Worm (Caenorhabditis elegans) whole organism, L1 larva: ENCODE data around the gene F19C6.2.

Experiments
- C34B4.2 ChIP-seq: sonication (generic microtip); optimal IDR thresholded peaks from 2 replicates; lab custom pipeline; 2017; ENCODE audit warnings: mild to moderate bottlenecking, missing genetic modification characterization, missing compliant biosample characterization
- F16B12.6 ChIP-seq: fragments of 150-350 bp; optimal IDR thresholded peaks from 2 replicates; lab custom pipeline; 2014; ENCODE audit warnings: missing biosample characterization, missing genetic modification characterization
- Y116A8C.19 ChIP-seq: sonication (generic microtip); optimal IDR thresholded peaks from 2 replicates; lab custom pipeline; 2016; ENCODE audit warnings: missing compliant biosample characterization, missing genetic modification characterization, borderline replicate concordance
- aha-1 ChIP-seq: fragments of 150-350 bp; optimal IDR thresholded peaks from 2 replicates; lab custom pipeline; 2014; ENCODE audit warnings: missing biosample characterization, missing genetic modification characterization
- ceh-63 ChIP-seq: fragments of 200-800 bp; sonication (Bioruptor generic); optimal IDR thresholded peaks from 2 replicates; lab custom pipeline; 2018; ENCODE audit warnings: mild to moderate bottlenecking, missing genetic modification characterization, missing compliant biosample characterization
- ceh-8 ChIP-seq: fragments of 200-800 bp; sonication (Bioruptor generic); optimal IDR thresholded peaks from 2 replicates; lab custom pipeline; 2018; ENCODE audit warnings: mild to moderate bottlenecking, missing genetic modification characterization, moderate library complexity, missing compliant biosample characterization
- ceh-82 ChIP-seq, 3 experiments: fragments of 150-350 bp in 1 of 3; sonication (generic microtip) in 2 of 3; optimal IDR thresholded peaks; 2 replicates each; lab custom pipeline; 2014 to 2017; ENCODE audit warnings: missing biosample characterization in 3 of 3, missing genetic modification characterization in 3 of 3
- dsc-1 ChIP-seq: sonication (generic microtip); optimal IDR thresholded peaks from 2 replicates; lab custom pipeline; 2016; ENCODE audit warnings: mild to moderate bottlenecking, missing genetic modification characterization, missing compliant biosample characterization
- efl-1 ChIP-seq, 4 experiments: fragments of 150-350 bp; optimal IDR thresholded peaks in 3 of 4; peaks in 1 of 4; 1 replicate in 1 of 4; 2 replicates in 3 of 4; lab custom pipeline; 2014; ENCODE audit warnings: missing biosample characterization in 2 of 4, missing genetic modification characterization in 2 of 4, missing genetic modification reagents in 2 of 4
- efl-3 ChIP-seq: fragments of 200-800 bp; sonication (Bioruptor generic); optimal IDR thresholded peaks from 2 replicates; lab custom pipeline; 2018; ENCODE audit warnings: mild to moderate bottlenecking, missing genetic modification characterization, missing compliant biosample characterization
- elt-2 ChIP-seq: sonication (generic microtip); optimal IDR thresholded peaks from 2 replicates; lab custom pipeline; 2016; ENCODE audit warnings: missing genetic modification characterization, mild to moderate bottlenecking, inconsistent platforms, missing compliant biosample characterization, missing genetic modification reagents
- fkh-8 ChIP-seq: sonication (generic microtip); optimal IDR thresholded peaks from 2 replicates; lab custom pipeline; 2016; ENCODE audit warnings: mild to moderate bottlenecking, missing genetic modification characterization, missing compliant biosample characterization
- fos-1 ChIP-seq: fragments of 150-350 bp; optimal IDR thresholded peaks from 2 replicates; lab custom pipeline; 2014; ENCODE audit warnings: missing biosample characterization, missing genetic modification characterization
- hlh-4 ChIP-seq: sonication (generic microtip); optimal IDR thresholded peaks from 2 replicates; lab custom pipeline; 2016; ENCODE audit warnings: mild to moderate bottlenecking, missing genetic modification characterization, missing compliant biosample characterization
- jun-1 ChIP-seq: fragments of 150-350 bp; optimal IDR thresholded peaks from 2 replicates; lab custom pipeline; 2014; ENCODE audit warnings: missing biosample characterization, missing genetic modification reagents, missing genetic modification characterization
- lin-14 ChIP-seq: fragments of 200-800 bp; sonication (Bioruptor generic); optimal IDR thresholded peaks from 2 replicates; lab custom pipeline; 2018; ENCODE audit warnings: mild to moderate bottlenecking, missing genetic modification characterization, moderate library complexity, missing compliant biosample characterization
- lin-39 ChIP-seq: fragments of 150-350 bp; optimal IDR thresholded peaks from 2 replicates; lab custom pipeline; 2014; ENCODE audit warnings: missing biosample characterization, missing genetic modification reagents, missing genetic modification characterization
- mef-2 ChIP-seq: fragments of 150-350 bp; optimal IDR thresholded peaks from 2 replicates; lab custom pipeline; 2014; ENCODE audit warnings: missing biosample characterization, missing genetic modification characterization
- mep-1 ChIP-seq: fragments of 150-350 bp; optimal IDR thresholded peaks from 2 replicates; lab custom pipeline; 2014; ENCODE audit warnings: missing biosample characterization, missing genetic modification characterization
- nhr-19 ChIP-seq: fragments of 200-800 bp; sonication (Bioruptor generic); conservative IDR thresholded peaks from 2 replicates; pipeline ENCODE4 v1.3.6; 2022; ENCODE audit warnings: missing genetic modification characterization, missing compliant biosample characterization
- nhr-28 ChIP-seq: fragments of 150-350 bp; optimal IDR thresholded peaks from 2 replicates; lab custom pipeline; 2014; ENCODE audit warnings: missing biosample characterization, missing genetic modification characterization
- nhr-47 ChIP-seq: sonication (generic microtip); optimal IDR thresholded peaks from 2 replicates; lab custom pipeline; 2016; ENCODE audit warnings: mild to moderate bottlenecking, missing genetic modification characterization, moderate library complexity, missing compliant biosample characterization
- nhr-71 ChIP-seq: sonication (generic microtip); optimal IDR thresholded peaks from 2 replicates; lab custom pipeline; 2016; ENCODE audit warnings: mild to moderate bottlenecking, missing genetic modification characterization, moderate library complexity, missing compliant biosample characterization
- pax-3 ChIP-seq: fragments of 200-800 bp; sonication (Bioruptor generic); optimal IDR thresholded peaks from 2 replicates; lab custom pipeline; 2018; ENCODE audit warnings: mild to moderate bottlenecking, missing genetic modification characterization, moderate library complexity, missing compliant biosample characterization
- rnt-1 ChIP-seq: sonication (generic microtip); optimal IDR thresholded peaks from 2 replicates; lab custom pipeline; 2016; ENCODE audit warnings: mild to moderate bottlenecking, missing genetic modification characterization, moderate library complexity, missing compliant biosample characterization
- snpc-4 ChIP-seq: fragments of 150-350 bp; optimal IDR thresholded peaks from 2 replicates; lab custom pipeline; 2014; ENCODE audit warnings: missing biosample characterization, missing genetic modification characterization
- snu-23 ChIP-seq: sonication (generic microtip); optimal IDR thresholded peaks from 2 replicates; lab custom pipeline; 2016; ENCODE audit warnings: missing genetic modification characterization, missing compliant biosample characterization
- sox-4 ChIP-seq: sonication (generic microtip); optimal IDR thresholded peaks from 2 replicates; lab custom pipeline; 2016; ENCODE audit warnings: missing genetic modification characterization, missing compliant biosample characterization
- swsn-7 ChIP-seq: sonication (generic microtip); optimal IDR thresholded peaks from 2 replicates; lab custom pipeline; 2016; ENCODE audit warnings: missing genetic modification characterization, missing compliant biosample characterization
- tlp-1 ChIP-seq: fragments of 150-350 bp; optimal IDR thresholded peaks from 2 replicates; lab custom pipeline; 2014; ENCODE audit warnings: missing biosample characterization, missing genetic modification characterization
- unc-30 ChIP-seq: sonication (generic microtip); optimal IDR thresholded peaks from 2 replicates; lab custom pipeline; 2017; ENCODE audit warnings: missing biosample characterization, missing genetic modification characterization
- unc-62 ChIP-seq: fragments of 150-350 bp; optimal IDR thresholded peaks from 2 replicates; lab custom pipeline; 2014; ENCODE audit warnings: missing biosample characterization, missing genetic modification reagents, missing genetic modification characterization
- unc-86 ChIP-seq: sonication (generic microtip); optimal IDR thresholded peaks from 2 replicates; lab custom pipeline; 2016; ENCODE audit warnings: missing genetic modification characterization, missing compliant biosample characterization
- unc-98 ChIP-seq: fragments of 200-800 bp; sonication (Bioruptor generic); IDR thresholded peaks from 2 replicates; pipeline ENCODE4 v1.3.6; 2022; ENCODE audit warnings: missing genetic modification characterization, missing compliant biosample characterization
- ztf-11 ChIP-seq, 2 experiments: sonication (generic microtip); optimal IDR thresholded peaks; 2 replicates each; lab custom pipeline; 2016 to 2017; ENCODE audit warnings: missing genetic modification characterization in 2 of 2, missing biosample characterization in 1 of 2, missing compliant biosample characterization in 1 of 2
- ztf-4 ChIP-seq: fragments of 150-350 bp; optimal IDR thresholded peaks from 2 replicates; lab custom pipeline; 2014; ENCODE audit warnings: missing biosample characterization, missing genetic modification characterization

F19C6.2 gene

DNA sequence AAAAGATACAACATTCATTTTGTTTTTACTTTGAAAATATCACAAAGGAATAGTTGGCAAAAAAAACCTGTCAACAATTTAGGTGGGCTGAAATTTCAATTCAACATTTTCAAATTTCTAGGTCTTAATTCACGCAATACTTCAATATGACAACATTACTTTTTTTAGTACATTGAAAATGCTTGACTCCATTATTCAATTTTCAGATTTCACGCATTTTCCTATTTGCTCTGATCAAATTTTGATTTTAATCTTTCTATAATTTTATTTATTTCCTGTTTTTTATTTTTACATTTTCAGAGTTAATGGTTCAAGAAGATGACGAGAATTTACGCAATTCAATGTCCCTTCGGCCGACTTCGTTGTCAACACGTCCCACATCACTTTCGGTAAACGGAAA, 26.8 kb downstream of the F19C6.2 start, which contains the start of gene mkk-4:
Gene mkk-4, plus strand, starts transcription at position 301 of the 400 bp plus-strand sequence.
- TF ChIP-seq unc-98 (GFP tag; lab: Robert Waterston, UW) (no peak), C34B4.2 (no peak), jun-1 (tag; lab: Kevin White, UChicago) (no peak), ztf-4 (tag; lab: Kevin White, UChicago) (no peak), ceh-8 (GFP tag; lab: Kevin White, UChicago) (no peak), unc-62 (no peak), nhr-47 (tag; lab: Kevin White, UChicago) (no peak), pax-3 (tag; lab: Kevin White, UChicago) (no peak), unc-86 (tag; lab: Kevin White, UChicago) (no peak), tlp-1 (tag; lab: Kevin White, UChicago) (no peak), unc-30 (tag; lab: Kevin White, UChicago) (no peak), snu-23 (GFP tag; lab: Kevin White, UChicago) (no peak), lin-14 (GFP tag; lab: Kevin White, UChicago) (no peak), fos-1 (tag; lab: Kevin White, UChicago) (no peak), snpc-4 (tag; lab: Kevin White, UChicago) (no peak), ztf-11 (tag; optimal IDR thresholded peaks at IDR 0.05; lab: Kevin White, UChicago) (no peak), nhr-28 (tag; lab: Kevin White, UChicago) (no peak)

DNA sequence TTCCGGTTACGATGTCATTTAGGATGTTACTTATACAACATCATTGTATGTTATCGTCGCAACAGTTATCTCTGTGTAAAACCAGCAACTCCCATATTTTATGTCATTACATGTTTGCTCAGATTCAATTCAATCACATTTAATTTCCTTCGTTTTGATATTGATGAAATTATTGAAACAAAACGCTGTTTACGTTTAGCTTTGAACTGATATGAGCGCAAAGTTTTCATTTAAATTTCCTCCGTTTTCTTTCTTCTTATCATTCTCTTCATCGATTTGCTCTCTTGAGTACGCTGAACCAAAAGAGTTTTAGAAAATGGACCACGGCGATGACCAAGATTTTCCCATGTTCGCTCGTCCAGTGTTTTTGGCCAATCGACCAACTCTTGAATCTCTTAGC, 30.1 kb downstream of the F19C6.2 start, which contains the start of gene sek-6:
Gene sek-6, plus strand, starts transcription at position 315 of the 400 bp plus-strand sequence.
- TF ChIP-seq efl-1 (optimal IDR thresholded peaks at IDR 0.05; lab: Kevin White, UChicago) (no peak), efl-1 (GFP tag; optimal IDR thresholded peaks at IDR 0.05 in 1 of 2; lab: Kevin White, UChicago) (peak in 1 of 2 experiments; percentile 55), elt-2 (tag; lab: Kevin White, UChicago) (peak; percentile 31), hlh-4 (tag; lab: Kevin White, UChicago) (no peak), unc-86 (tag; lab: Kevin White, UChicago) (no peak)

DNA sequence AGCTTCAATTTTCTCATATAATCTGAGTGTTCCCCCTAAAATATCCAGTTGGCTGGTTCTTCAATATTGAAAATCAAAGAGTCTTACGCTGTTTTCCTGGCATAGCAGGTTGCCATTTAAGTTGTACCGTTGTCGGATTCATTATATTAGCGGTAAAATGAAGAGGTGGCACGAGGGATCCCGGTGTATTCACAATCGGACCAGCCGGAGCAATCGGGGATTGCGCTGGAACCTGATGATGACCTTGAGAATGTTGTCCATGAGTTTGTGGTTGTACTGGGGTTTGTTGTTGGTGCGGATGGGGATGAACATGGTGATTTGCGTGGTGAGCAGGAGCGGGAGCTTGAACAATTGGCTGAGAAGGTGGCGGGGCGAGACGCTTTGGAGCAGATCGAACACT, 43.7 kb downstream of the F19C6.2 start:
- TF ChIP-seq ceh-63 (GFP tag; lab: Kevin White, UChicago) = no peak
- no peak for TF ChIP-seq unc-86 (tag; lab: Kevin White, UChicago)
- no peak for TF ChIP-seq swsn-7 (tag; lab: Kevin White, UChicago)
- TF ChIP-seq F16B12.6 (tag; lab: Kevin White, UChicago) = no peak
- TF ChIP-seq unc-62 = no peak
- TF ChIP-seq Y116A8C.19 (tag; lab: Kevin White, UChicago) = no peak
- no peak for TF ChIP-seq nhr-71 (tag; lab: Kevin White, UChicago)
- TF ChIP-seq nhr-19 = no peak
- no peak for TF ChIP-seq aha-1 (tag; lab: Kevin White, UChicago)
- no peak for TF ChIP-seq pax-3 (tag; lab: Kevin White, UChicago)
- TF ChIP-seq rnt-1 (tag; lab: Kevin White, UChicago) = no peak
- no peak for TF ChIP-seq fkh-8 (tag; lab: Kevin White, UChicago)
- no peak for TF ChIP-seq mep-1 (tag; lab: Kevin White, UChicago)
- no peak for TF ChIP-seq sox-4 (tag; lab: Kevin White, UChicago)

DNA sequence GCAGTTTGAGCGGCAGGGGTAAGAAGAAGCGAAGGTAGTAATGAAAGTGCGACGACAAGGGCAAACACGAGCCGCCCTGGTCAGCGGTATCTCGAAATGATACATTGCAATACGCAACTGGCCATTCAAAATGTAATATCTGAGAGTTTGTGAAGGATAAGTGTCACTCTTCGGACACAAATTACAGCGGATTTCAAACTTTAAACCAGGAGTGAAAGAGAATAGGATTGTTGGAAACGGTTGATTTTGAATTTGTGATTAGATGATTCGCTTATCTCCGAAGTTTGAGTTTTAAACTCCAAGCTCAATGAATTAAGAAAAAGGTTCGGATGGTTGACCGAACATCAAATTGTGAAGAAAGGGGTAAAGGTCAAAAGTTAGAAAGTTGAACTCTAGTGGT, 46.6 kb downstream of the F19C6.2 start, which contains the start of gene ZC374.2:
Gene ZC374.2, minus strand, starts transcription at position 101 of the 400 bp plus-strand sequence.
- TF ChIP-seq swsn-7 (tag; lab: Kevin White, UChicago) (no peak), efl-3 (GFP tag; lab: Kevin White, UChicago) (no peak), mef-2 (tag; lab: Kevin White, UChicago) (no peak), elt-2 (tag; lab: Kevin White, UChicago) (no peak), ceh-82 (tag; optimal IDR thresholded peaks at IDR 0.05; lab: Kevin White, UChicago) (no peak), hlh-4 (tag; lab: Kevin White, UChicago) (no peak), dsc-1 (no peak), lin-39 (tag; lab: Kevin White, UChicago) (no peak), F16B12.6 (tag; lab: Kevin White, UChicago) (no peak), ztf-4 (tag; lab: Kevin White, UChicago) (no peak), C34B4.2 (no peak)
